Worm (Caenorhabditis elegans): ENCODE data around the gene icl-1.

icl-1 gene

ce11 chrV:676550-677084 lies 51.2 kb downstream of the icl-1 start, which contains the start of the genes fbxa-72 and srx-21:
Gene fbxa-72 (minus strand): TSS chrV:676753.
Gene srx-21 (plus strand): TSS chrV:677034.
- TF ChIP-seq W03F9.2 (tag; optimal IDR thresholded peaks at IDR 0.05) (peak; percentile 4), him-1 (tag; optimal IDR thresholded peaks at IDR 0.05) (no peak)

ce11 chrV:676090-676489 lies 51.7 kb downstream of the icl-1 start:
- TF ChIP-seq him-1 (tag; optimal IDR thresholded peaks at IDR 0.05) (no peak), W03F9.2 (tag; optimal IDR thresholded peaks at IDR 0.05) (no peak), dao-5 (tag; optimal IDR thresholded peaks at IDR 0.05) (no peak)
